Worm (Caenorhabditis elegans) whole organism, late embryonic: ENCODE results near the gene K09E9.4.

Experiments
- ceh-30 ChIP-seq: fragments of 150-350 bp; optimal IDR thresholded peaks from 2 replicates; lab custom pipeline; 2014; ENCODE audit warnings: missing biosample characterization, missing genetic modification characterization
- ets-4 ChIP-seq: sonication (generic microtip); optimal IDR thresholded peaks from 2 replicates; lab custom pipeline; 2016; ENCODE audit warnings: missing genetic modification characterization, missing compliant biosample characterization
- syd-9 ChIP-seq: sonication (generic microtip); optimal IDR thresholded peaks from 2 replicates; lab custom pipeline; 2016; ENCODE audit warnings: mild to moderate bottlenecking, missing genetic modification characterization, moderate library complexity, missing compliant biosample characterization

DNA sequence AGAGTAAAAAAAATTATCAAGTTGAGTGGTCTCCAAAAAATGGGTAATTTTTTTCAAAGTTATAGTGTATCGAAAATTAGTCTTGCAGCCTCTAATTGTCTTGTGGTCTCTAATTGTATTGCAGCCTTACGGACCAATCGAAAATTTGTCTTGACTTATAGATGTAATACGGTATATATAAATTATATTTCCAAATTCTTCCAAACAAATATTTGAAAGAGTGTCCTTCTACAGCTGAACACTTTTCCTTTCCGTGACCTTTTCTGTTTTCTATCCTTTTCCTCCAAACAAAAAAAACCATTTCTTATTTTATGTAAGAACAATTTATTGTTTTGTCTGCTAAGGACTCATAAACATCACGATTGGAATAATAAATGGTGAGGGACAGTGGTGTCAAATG is 10.4 kb upstream of the K09E9.4 start, which contains the start of gene K09E9.7:
- TF ChIP-seq ets-4 (no peak), ceh-30 (tag; lab: Kevin White, UChicago) (no peak), syd-9 (no peak)
